Worm (Caenorhabditis elegans): ENCODE measurements around the gene T22D1.5.

Gene T22D1.5

ce11 chrIV:6880415-6880814, 23.3 kb upstream of the T22D1.5 start (continued):
- TF ChIP-seq Y67H2A.10 (GFP tag; conservative IDR thresholded peaks at IDR 0.05) (no peak), C17E4.6 (GFP tag; IDR thresholded peaks at IDR 0.05) (no peak), let-607 (tag; optimal IDR thresholded peaks at IDR 0.05) (peak in 1 of 2 experiments; percentile 55), pbrm-1 (GFP tag; IDR thresholded peaks at IDR 0.05) (no peak), attf-5 (GFP tag; optimal IDR thresholded peaks at IDR 0.05) (no peak), lin-40 (tag; optimal IDR thresholded peaks at IDR 0.05) (no peak), lin-54 (GFP tag; optimal IDR thresholded peaks at IDR 0.05) (no peak), B0019.2 (GFP tag; conservative IDR thresholded peaks at IDR 0.05) (no peak), fkh-3 (tag; optimal IDR thresholded peaks at IDR 0.05) (no peak), nhr-179 (tag; optimal IDR thresholded peaks at IDR 0.05) (no peak), ama-1 (optimal IDR thresholded peaks at IDR 0.05) (no peak), ama-1 (GFP tag; optimal IDR thresholded peaks at IDR 0.05) (no peak), atf-7 (tag; optimal IDR thresholded peaks at IDR 0.05) (peak; percentile 71), ztf-26 (tag; optimal IDR thresholded peaks at IDR 0.05) (no peak), Y79H2A.3 (GFP tag; conservative IDR thresholded peaks at IDR 0.05) (no peak), ztf-6 (GFP tag; IDR thresholded peaks at IDR 0.05) (no peak), hlh-26 (GFP tag; conservative IDR thresholded peaks at IDR 0.05) (no peak), attf-3 (GFP tag; conservative IDR thresholded peaks at IDR 0.05) (no peak), die-1 (tag; optimal IDR thresholded peaks at IDR 0.05) (no peak), rpc-1 (optimal IDR thresholded peaks at IDR 0.05) (no peak), rpc-1 (tag; optimal IDR thresholded peaks at IDR 0.05) (no peak)

- TF ChIP-seq ztf-18 (tag; optimal IDR thresholded peaks at IDR 0.05) (no peak), repo-1 (tag; optimal IDR thresholded peaks at IDR 0.05) (no peak), pha-4 (tag; optimal IDR thresholded peaks at IDR 0.05) (no peak), F39B2.1 (GFP tag; IDR thresholded peaks at IDR 0.05) (no peak), dox-1 (GFP tag; IDR thresholded peaks at IDR 0.05) (no peak), hmg-20 (GFP tag; IDR thresholded peaks at IDR 0.05) (no peak), aptf-3 (GFP tag; IDR thresholded peaks at IDR 0.05) (no peak), bed-2 (GFP tag; IDR thresholded peaks at IDR 0.05) (no peak), atf-7 (tag; optimal IDR thresholded peaks at IDR 0.05) (no peak), Y79H2A.3 (GFP tag; conservative IDR thresholded peaks at IDR 0.05) (no peak), ama-1 (optimal IDR thresholded peaks at IDR 0.05) (no peak), ama-1 (GFP tag; optimal IDR thresholded peaks at IDR 0.05) (no peak), F33H1.4 (GFP tag; IDR thresholded peaks at IDR 0.05) (no peak), dpff-1 (tag; optimal IDR thresholded peaks at IDR 0.05) (no peak), madf-3 (GFP tag; IDR thresholded peaks at IDR 0.05) (no peak), zfh-2 (GFP tag; conservative IDR thresholded peaks at IDR 0.05) (peak; percentile 50; the same call in 1 of the 2 replicates), Y56A3A.18 (GFP tag; IDR thresholded peaks at IDR 0.05) (no peak), ekl-4 (GFP tag; IDR thresholded peaks at IDR 0.05) (no peak), ceh-40 (GFP tag; IDR thresholded peaks at IDR 0.05) (no peak), egl-44 (GFP tag; IDR thresholded peaks at IDR 0.05) (no peak), lin-40 (tag; optimal IDR thresholded peaks at IDR 0.05) (peak; percentile 23), madf-6 (GFP tag; IDR thresholded peaks at IDR 0.05) (no peak), attf-5 (GFP tag; optimal IDR thresholded peaks at IDR 0.05) (peak; percentile 28), F37B4.10 (GFP tag; IDR thresholded peaks at IDR 0.05) (no peak), rpc-1 (optimal IDR thresholded peaks at IDR 0.05) (no peak), rpc-1 (tag; optimal IDR thresholded peaks at IDR 0.05) (no peak), ztf-28 (GFP tag; IDR thresholded peaks at IDR 0.05) (no peak), rcor-1 (GFP tag; IDR thresholded peaks at IDR 0.05) (no peak), nfya-1 (tag; optimal IDR thresholded peaks at IDR 0.05; ENCODE audit: borderline replicate concordance, insufficient read depth) (no peak), F23B12.7 (tag; optimal IDR thresholded peaks at IDR 0.05; ENCODE audit: insufficient read depth) (no peak), tlf-1 (GFP tag; optimal IDR thresholded peaks at IDR 0.05) (no peak), ceh-27 (GFP tag; optimal IDR thresholded peaks at IDR 0.05) (peak; percentile 36), B0336.3 (GFP tag; IDR thresholded peaks at IDR 0.05) (no peak), cebp-1 (GFP tag; IDR thresholded peaks at IDR 0.05) (no peak), cebp-1 (tag; optimal IDR thresholded peaks at IDR 0.05) (peak; percentile 55), K11D2.4 (GFP tag; IDR thresholded peaks at IDR 0.05) (peak; percentile 60; the same call in 1 of the 2 replicates)
These were observed 22.6 kb upstream of the T22D1.5 start for ce11 chrIV:6881183-6881582.
